Worm (Caenorhabditis elegans): ENCODE results near the gene T09B9.3.

DNA sequence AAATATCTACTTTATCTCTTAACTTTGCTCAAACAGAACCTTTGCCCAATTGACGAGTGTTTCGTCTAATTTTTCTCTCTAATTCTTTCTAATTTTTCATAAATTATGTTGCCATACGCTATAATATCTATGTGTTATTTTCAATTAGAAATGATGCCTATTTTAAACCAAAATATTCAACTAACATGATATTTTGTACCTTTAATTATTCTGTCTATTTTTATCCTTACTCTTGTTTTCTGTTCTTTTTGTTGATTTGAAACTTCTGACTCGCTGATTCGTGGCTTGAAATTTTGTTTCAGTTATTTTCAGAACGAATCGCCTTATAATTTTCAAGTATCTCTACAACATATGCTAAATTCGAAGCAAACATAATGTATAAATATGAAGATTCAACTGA lies 51.7 kb downstream of the T09B9.3 start, which contains the start of gene F15G9.6:
- TF ChIP-seq ama-1 (optimal IDR thresholded peaks at IDR 0.05) = no peak
- no peak for TF ChIP-seq ceh-13 (GFP tag; optimal IDR thresholded peaks at IDR 0.05)
- no peak for TF ChIP-seq ets-7 (tag; optimal IDR thresholded peaks at IDR 0.05)
- TF ChIP-seq B0310.2 (tag; optimal IDR thresholded peaks at IDR 0.05) = no peak
- TF ChIP-seq hmg-4 (GFP tag; optimal IDR thresholded peaks at IDR 0.05) = no peak
- no peak for TF ChIP-seq pes-1 (GFP tag; IDR thresholded peaks at IDR 0.05)
- TF ChIP-seq scrt-1 (GFP tag; IDR thresholded peaks at IDR 0.05) = no peak
